Worm (Caenorhabditis elegans): Measurements from ENCODE around the gene mrps-11.

DNA sequence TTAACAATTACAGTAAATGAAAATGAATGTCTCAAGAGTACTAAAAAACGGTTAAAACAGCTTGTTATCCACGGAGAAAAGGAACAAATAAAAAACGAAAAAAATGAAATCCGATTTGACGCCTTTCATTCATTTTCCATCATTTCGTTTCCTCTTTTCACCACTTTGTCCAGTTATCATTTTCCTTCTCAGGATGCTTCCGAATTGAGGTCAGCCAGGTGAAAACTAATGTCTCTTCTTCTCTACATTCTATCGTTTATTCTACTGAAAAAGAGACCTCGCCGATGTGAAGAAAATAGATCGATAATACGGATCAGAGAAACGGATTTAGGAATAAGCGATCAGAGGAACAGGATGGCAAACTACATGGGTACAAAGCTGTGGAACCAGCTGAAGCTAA is 31.7 kb upstream of the mrps-11 start:
- TF ChIP-seq lin-15B (tag; optimal IDR thresholded peaks at IDR 0.05) = no peak
- TF ChIP-seq nhr-77 (tag; optimal IDR thresholded peaks at IDR 0.05) = no peak
- TF ChIP-seq nhr-25 (tag; optimal IDR thresholded peaks at IDR 0.05) = no peak
